Fruit fly (Drosophila melanogaster) S2 (cell line): Measurements from ENCODE around the gene CG32669.

Experiments used
- CG8478 ChIP-seq: fragments of >200 bp; optimal IDR thresholded peaks from 2 replicates; lab custom pipeline; 2018
- CTCF ChIP-seq, 2 experiments: fragments of >200 bp; optimal IDR thresholded peaks; 2 replicates each; lab custom pipeline; 2018

- TF ChIP-seq CG8478 (lab: Kevin White, UChicago), result no peak
- TF ChIP-seq CTCF (optimal IDR thresholded peaks at IDR 0.05; lab: Kevin White, UChicago), result no peak
Measured at dm6 chrX:10847436-10847446, 2.4 kb upstream of the CG32669 start, which contains the start of gene Pgls.
